Worm (Caenorhabditis elegans) whole organism, L4 larva: ENCODE measurements around the gene ttr-33.

Experiments used
- ceh-82 ChIP-seq: sonication (generic microtip); optimal IDR thresholded peaks from 2 replicates; lab custom pipeline; 2017; ENCODE audit warnings: missing biosample characterization, missing genetic modification characterization
- egl-27 ChIP-seq: sonication (generic microtip); optimal IDR thresholded peaks from 3 replicates; lab custom pipeline; 2017; ENCODE audit warnings: missing biosample characterization, missing genetic modification reagents, missing genetic modification characterization
- lin-13 ChIP-seq: fragments of 150-350 bp; optimal IDR thresholded peaks from 2 replicates; lab custom pipeline; 2014; ENCODE audit warnings: missing biosample characterization, missing genetic modification reagents, missing genetic modification characterization
- lin-39 ChIP-seq: fragments of 150-350 bp; optimal IDR thresholded peaks from 2 replicates; lab custom pipeline; 2014; ENCODE audit warnings: missing biosample characterization, missing genetic modification reagents, missing genetic modification characterization
- lsy-2 ChIP-seq, 2 experiments: fragments of 150-350 bp in 1 of 2; sonication (generic microtip) in 1 of 2; optimal IDR thresholded peaks; 2 replicates each; lab custom pipeline; 2014 to 2017; ENCODE audit warnings: missing biosample characterization in 2 of 2, missing genetic modification characterization in 2 of 2
- spr-1 ChIP-seq: sonication (generic microtip); optimal IDR thresholded peaks from 2 replicates; lab custom pipeline; 2016; ENCODE audit warnings: mild to moderate bottlenecking, missing genetic modification characterization, missing compliant biosample characterization

ce11 chrV:7847687-7848086 lies 10.0 kb upstream of the ttr-33 start:
- TF ChIP-seq spr-1 = no peak
- no peak for TF ChIP-seq lsy-2 (tag; optimal IDR thresholded peaks at IDR 0.05; lab: Kevin White, UChicago)
- no peak for TF ChIP-seq egl-27 (tag; lab: Kevin White, UChicago)
- TF ChIP-seq lin-39 = no peak
- TF ChIP-seq ceh-82 = no peak
- no peak for TF ChIP-seq lin-13
